Worm (Caenorhabditis elegans) whole organism, dauer: ENCODE data around the gene C02E7.6.

Experiments
- unc-62 ChIP-seq: sonication (generic microtip); optimal IDR thresholded peaks from 2 replicates; lab custom pipeline; 2017; ENCODE audit warnings: missing biosample characterization, missing genetic modification reagents, missing genetic modification characterization

The C02E7.6 gene

ce11 chrV:4908591-4908990 lies 10.4 kb upstream of the C02E7.6 start, which contains the start of gene ugt-13:
ugt-13 (plus strand) TSS chrV:4908884.
- TF ChIP-seq unc-62 (GFP tag; lab: Kevin White, UChicago), result no peak

- no peak for TF ChIP-seq unc-62 (GFP tag; lab: Kevin White, UChicago)
These were observed 6.7 kb upstream of the C02E7.6 start, which contains the start of gene H23N18.5 for ce11 chrV:4912313-4912712. H23N18.5 (minus strand) TSS chrV:4912381.

ce11 chrV:4913853-4914252 lies 5.2 kb upstream of the C02E7.6 start:
- no peak for TF ChIP-seq unc-62 (GFP tag; lab: Kevin White, UChicago)

- TF ChIP-seq unc-62 (GFP tag; lab: Kevin White, UChicago), result no peak
These were observed 4.1 kb upstream of the C02E7.6 start, which contains the start of gene H23N18.6 for ce11 chrV:4914879-4915278. H23N18.6 (minus strand) TSS chrV:4915079.

- no peak for TF ChIP-seq unc-62 (GFP tag; lab: Kevin White, UChicago)
These were observed 849 bp upstream of the C02E7.6 start, which contains the start of gene C02E7.7 for ce11 chrV:4918091-4918624. C02E7.7 (minus strand) TSS chrV:4918574.

ce11 chrV:4920690-4921152 lies 1.7 kb downstream of the C02E7.6 start, which contains the start of the genes C02E7.8 and srh-23:
C02E7.8 (minus strand) TSS chrV:4920790.
srh-23 (plus strand) TSS chrV:4921102.
- no peak for TF ChIP-seq unc-62 (GFP tag; lab: Kevin White, UChicago)

ce11 chrV:4922024-4922423 lies 3.0 kb downstream of the C02E7.6 start, which contains the start of gene srh-22:
srh-22 (plus strand) TSS chrV:4922324.
- TF ChIP-seq unc-62 (GFP tag; lab: Kevin White, UChicago), result no peak

- TF ChIP-seq unc-62 (GFP tag; lab: Kevin White, UChicago), result no peak
These were observed 5.6 kb downstream of the C02E7.6 start, which contains the start of gene srh-20 for ce11 chrV:4924618-4925017. srh-20 (plus strand) TSS chrV:4924918.

ce11 chrV:4926371-4926770 lies 7.4 kb downstream of the C02E7.6 start, which contains the start of gene srh-21:
srh-21 (plus strand) TSS chrV:4926671.
- no peak for TF ChIP-seq unc-62 (GFP tag; lab: Kevin White, UChicago)

ce11 chrV:4929842-4930241 lies 10.8 kb downstream of the C02E7.6 start, which contains the start of gene str-205:
str-205 (minus strand) TSS chrV:4929942.
- TF ChIP-seq unc-62 (GFP tag; lab: Kevin White, UChicago), result no peak

- TF ChIP-seq unc-62 (GFP tag; lab: Kevin White, UChicago), result no peak
These were observed 13.8 kb downstream of the C02E7.6 start, which contains the start of gene C02E7.10 for ce11 chrV:4932814-4933213. C02E7.10 (minus strand) TSS chrV:4933045.

ce11 chrV:4933268-4933667 lies 14.3 kb downstream of the C02E7.6 start:
- no peak for TF ChIP-seq unc-62 (GFP tag; lab: Kevin White, UChicago)

ce11 chrV:4934406-4934805 lies 15.4 kb downstream of the C02E7.6 start, which contains the start of gene catp-2:
catp-2 (plus strand) TSS chrV:4934706.
- no peak for TF ChIP-seq unc-62 (GFP tag; lab: Kevin White, UChicago)

- TF ChIP-seq unc-62 (GFP tag; lab: Kevin White, UChicago), result no peak
These were observed 16.1 kb downstream of the C02E7.6 start for ce11 chrV:4935096-4935495.

ce11 chrV:4937337-4937736 lies 18.3 kb downstream of the C02E7.6 start:
- TF ChIP-seq unc-62 (GFP tag; lab: Kevin White, UChicago), result no peak

- no peak for TF ChIP-seq unc-62 (GFP tag; lab: Kevin White, UChicago)
These were observed 25.2 kb downstream of the C02E7.6 start, which contains the start of gene str-211 for ce11 chrV:4944219-4944618. str-211 (minus strand) TSS chrV:4944319.

- TF ChIP-seq unc-62 (GFP tag; lab: Kevin White, UChicago), result no peak
These were observed 29.6 kb downstream of the C02E7.6 start, which contains the start of gene str-209 for ce11 chrV:4948635-4949034. str-209 (plus strand) TSS chrV:4948935.
